Fruit fly (Drosophila melanogaster) whole organism, embryonic: ENCODE data around the gene CG45099.

Source experiments
- Abd-B ChIP-seq: fragments of 200-800 bp; sonication (Bioruptor generic); optimal IDR thresholded peaks from 2 replicates; lab custom pipeline; 2018; ENCODE audit warnings: missing biosample characterization, mild to moderate bottlenecking, missing genetic modification characterization, moderate library complexity
- Awh ChIP-seq: fragments of 200-800 bp; sonication (Bioruptor generic); IDR thresholded peaks from 2 replicates; pipeline ENCODE4, ENCODE4 v1.3.6; 2022; ENCODE audit warnings: missing biosample characterization, missing genetic modification characterization
- B-H2 ChIP-seq: fragments of 200-800 bp; sonication (Bioruptor generic); optimal IDR thresholded peaks from 2 replicates; lab custom pipeline; 2018; ENCODE audit warnings: missing biosample characterization, mild to moderate bottlenecking, missing genetic modification characterization
- Bdp1 ChIP-seq: fragments of 200-800 bp; sonication (Bioruptor generic); optimal IDR thresholded peaks from 3 replicates; lab custom pipeline; 2016; ENCODE audit warnings: missing biosample characterization, missing genetic modification characterization
- CG10543 ChIP-seq: fragments of 200-800 bp; sonication (Bioruptor generic); optimal IDR thresholded peaks from 3 replicates; lab custom pipeline; 2017; ENCODE audit warnings: missing biosample characterization, mild to moderate bottlenecking, missing genetic modification characterization, moderate library complexity
- CG1233 ChIP-seq: fragments of 200-800 bp; sonication (Bioruptor generic); optimal IDR thresholded peaks from 4 replicates; lab custom pipeline; 2018; ENCODE audit warnings: missing biosample characterization, mild to moderate bottlenecking, missing genetic modification characterization
- CG12942 ChIP-seq: fragments of 200-800 bp; sonication (Bioruptor generic); optimal IDR thresholded peaks from 3 replicates; lab custom pipeline; 2016; ENCODE audit warnings: missing biosample characterization, missing genetic modification characterization
- CG13624 ChIP-seq: fragments of 200-800 bp; sonication (Bioruptor generic); optimal IDR thresholded peaks from 2 replicates; lab custom pipeline; 2016; ENCODE audit warnings: missing biosample characterization, missing genetic modification characterization
- CG13775 ChIP-seq: fragments of 200-800 bp; sonication (Bioruptor generic); optimal IDR thresholded peaks from 3 replicates; lab custom pipeline; 2017; ENCODE audit warnings: missing biosample characterization, mild to moderate bottlenecking, missing genetic modification characterization
- CG14014 ChIP-seq: fragments of 200-800 bp; sonication (Bioruptor generic); IDR thresholded peaks from 2 replicates; pipeline ENCODE4 v1.3.6; 2022; ENCODE audit warnings: missing biosample characterization, missing genetic modification characterization
- CG17802 ChIP-seq: fragments of 200-800 bp; sonication (Bioruptor generic); optimal IDR thresholded peaks from 2 replicates; lab custom pipeline; 2018; ENCODE audit warnings: missing biosample characterization, mild to moderate bottlenecking, missing genetic modification characterization, moderate library complexity
- CG2129 ChIP-seq: fragments of 200-800 bp; sonication (Bioruptor generic); IDR thresholded peaks from 2 replicates; pipeline ENCODE4 v1.3.6; 2022; ENCODE audit warnings: missing biosample characterization, missing genetic modification characterization; ENCODE audit not compliant: partially characterized antibody
- CG2202 ChIP-seq: fragments of 200-800 bp; sonication (Bioruptor generic); optimal IDR thresholded peaks from 2 replicates; lab custom pipeline; 2018; ENCODE audit warnings: missing biosample characterization, mild to moderate bottlenecking, missing genetic modification characterization
- CG42726 ChIP-seq: fragments of 200-800 bp; sonication (Bioruptor generic); IDR thresholded peaks from 2 replicates; pipeline ENCODE4 v1.3.6; 2022; ENCODE audit warnings: missing biosample characterization, missing genetic modification characterization; ENCODE audit not compliant: partially characterized antibody
- CG4282 ChIP-seq: fragments of 200-800 bp; sonication (Bioruptor generic); optimal IDR thresholded peaks from 2 replicates; lab custom pipeline; 2016; ENCODE audit warnings: missing biosample characterization, missing genetic modification characterization
- CG4820 ChIP-seq: fragments of 200-800 bp; sonication (Bioruptor generic); optimal IDR thresholded peaks from 3 replicates; lab custom pipeline; 2016; ENCODE audit warnings: missing biosample characterization, missing genetic modification characterization
- CG6272 ChIP-seq: fragments of 200-800 bp; sonication (Bioruptor generic); IDR thresholded peaks from 2 replicates; pipeline ENCODE4 v1.3.6; 2022; ENCODE audit warnings: missing biosample characterization, missing genetic modification characterization
- CG6654 ChIP-seq: fragments of 200-800 bp; sonication (Bioruptor generic); optimal IDR thresholded peaks from 2 replicates; lab custom pipeline; 2017; ENCODE audit warnings: missing biosample characterization, mild to moderate bottlenecking, missing genetic modification characterization
- CG6854 ChIP-seq: fragments of 200-800 bp; sonication (Bioruptor generic); optimal IDR thresholded peaks from 3 replicates; lab custom pipeline; 2017; ENCODE audit warnings: missing biosample characterization, mild to moderate bottlenecking, missing genetic modification characterization
- CG8765 ChIP-seq: fragments of 200-800 bp; sonication (Bioruptor generic); IDR thresholded peaks from 2 replicates; pipeline ENCODE4 v1.3.6; 2022; ENCODE audit warnings: missing biosample characterization, missing genetic modification characterization
- CG8944 ChIP-seq: fragments of 200-800 bp; sonication (Bioruptor generic); optimal IDR thresholded peaks from 3 replicates; lab custom pipeline; 2016; ENCODE audit warnings: missing biosample characterization, missing genetic modification characterization
- CG9797 ChIP-seq: fragments of 200-800 bp; sonication (Bioruptor generic); optimal IDR thresholded peaks from 3 replicates; lab custom pipeline; 2018; ENCODE audit warnings: missing biosample characterization, mild to moderate bottlenecking, missing genetic modification characterization
- Dll ChIP-seq: fragments of 200-800 bp; sonication (Bioruptor generic); IDR thresholded peaks from 4 replicates; pipeline ENCODE4 v1.3.6; 2022; ENCODE audit warnings: missing biosample characterization, missing genetic modification characterization; ENCODE audit not compliant: partially characterized antibody
- Drgx ChIP-seq: fragments of 200-800 bp; sonication (Bioruptor generic); IDR thresholded peaks from 2 replicates; pipeline ENCODE4 v1.3.6; 2022; ENCODE audit warnings: missing biosample characterization, missing genetic modification characterization
- Fer1 ChIP-seq: fragments of 200-800 bp; sonication (Bioruptor generic); optimal IDR thresholded peaks from 2 replicates; lab custom pipeline; 2017; ENCODE audit warnings: missing biosample characterization, mild to moderate bottlenecking, missing genetic modification characterization
- Fer2 ChIP-seq: fragments of 200-800 bp; sonication (Bioruptor generic); optimal IDR thresholded peaks from 2 replicates; lab custom pipeline; 2018; ENCODE audit warnings: missing biosample characterization, mild to moderate bottlenecking, missing genetic modification characterization, moderate library complexity
- HLH54F ChIP-seq: fragments of 200-800 bp; sonication (Bioruptor generic); optimal IDR thresholded peaks from 3 replicates; lab custom pipeline; 2016; ENCODE audit warnings: missing biosample characterization, missing genetic modification characterization
- Pdp1 ChIP-seq, 2 experiments: fragments of 200-800 bp; sonication (Bioruptor generic); optimal IDR thresholded peaks; 3 replicates each; lab custom pipeline; 2016; ENCODE audit warnings: missing biosample characterization in 2 of 2, missing genetic modification characterization in 2 of 2, mild to moderate bottlenecking in 1 of 2, moderate library complexity in 1 of 2
- Poxn ChIP-seq: fragments of 200-800 bp; sonication (Bioruptor generic); IDR thresholded peaks from 2 replicates; pipeline ENCODE4 v1.3.6; 2022; ENCODE audit warnings: missing biosample characterization, missing genetic modification characterization
- Rfx ChIP-seq: fragments of 200-800 bp; sonication (Bioruptor generic); IDR thresholded peaks from 2 replicates; pipeline ENCODE4 v1.3.6; 2022; ENCODE audit warnings: missing biosample characterization, missing genetic modification characterization
- Sry-β ChIP-seq: fragments of 200-800 bp; sonication (Bioruptor generic); optimal IDR thresholded peaks from 2 replicates; lab custom pipeline; 2018; ENCODE audit warnings: missing biosample characterization, mild to moderate bottlenecking, missing genetic modification characterization, moderate library complexity
- Stat92E ChIP-seq, 3 experiments: fragments of >200 bp in 2 of 3; fragments of 200-800 bp in 1 of 3; sonication (Bioruptor generic) in 1 of 3; optimal IDR thresholded peaks; 2 replicates each; lab custom pipeline; 2017 to 2019; ENCODE audit warnings: missing biosample characterization in 3 of 3, missing genetic modification characterization in 3 of 3, mild to moderate bottlenecking in 1 of 3, moderate library complexity in 1 of 3
- TFAM ChIP-seq: fragments of 200-800 bp; sonication (Bioruptor generic); optimal IDR thresholded peaks from 2 replicates; lab custom pipeline; 2017; ENCODE audit warnings: missing biosample characterization, missing genetic modification characterization, inconsistent platforms
- Vsx1 ChIP-seq: fragments of 200-800 bp; sonication (Bioruptor generic); optimal IDR thresholded peaks from 2 replicates; lab custom pipeline; 2017; ENCODE audit warnings: missing biosample characterization, mild to moderate bottlenecking, missing genetic modification characterization, missing genetic modification reagents
- ab ChIP-seq: fragments of 200-800 bp; sonication (Bioruptor generic); optimal IDR thresholded peaks from 2 replicates; lab custom pipeline; 2016; ENCODE audit warnings: missing biosample characterization, missing genetic modification characterization
- ato ChIP-seq: fragments of 200-800 bp; sonication (Bioruptor generic); IDR thresholded peaks from 2 replicates; pipeline ENCODE4 v1.3.6; 2022; ENCODE audit warnings: missing biosample characterization, missing genetic modification characterization; ENCODE audit not compliant: partially characterized antibody
- br ChIP-seq: fragments of >200 bp; optimal IDR thresholded peaks from 2 replicates; lab custom pipeline; 2017
- chm ChIP-seq: fragments of 200-800 bp; sonication (Bioruptor generic); IDR thresholded peaks from 2 replicates; pipeline ENCODE4 v1.3.6; 2022; ENCODE audit warnings: missing biosample characterization, missing genetic modification characterization
- disco-r ChIP-seq: fragments of 200-800 bp; sonication (Bioruptor generic); optimal IDR thresholded peaks from 2 replicates; lab custom pipeline; 2016; ENCODE audit warnings: missing biosample characterization, missing genetic modification characterization
- ftz-f1 ChIP-seq: fragments of 200-800 bp; sonication (Bioruptor generic); optimal IDR thresholded peaks from 2 replicates; lab custom pipeline; 2016; ENCODE audit warnings: missing biosample characterization, missing genetic modification characterization
- grn ChIP-seq: fragments of 200-800 bp; sonication (Bioruptor generic); optimal IDR thresholded peaks from 3 replicates; lab custom pipeline; 2017; ENCODE audit warnings: missing biosample characterization, missing genetic modification characterization
- knrl ChIP-seq: fragments of 200-800 bp; sonication (Bioruptor generic); IDR thresholded peaks from 3 replicates; pipeline ENCODE4 v1.3.6; 2022; ENCODE audit warnings: missing biosample characterization, missing genetic modification characterization; ENCODE audit not compliant: partially characterized antibody
- nom ChIP-seq: fragments of 200-800 bp; sonication (Bioruptor generic); optimal IDR thresholded peaks from 2 replicates; lab custom pipeline; 2017; ENCODE audit warnings: missing biosample characterization, missing genetic modification characterization, mild to moderate bottlenecking, moderate library complexity, missing genetic modification reagents
- peb ChIP-seq: fragments of 200-800 bp; sonication (Bioruptor generic); IDR thresholded peaks from 2 replicates; pipeline ENCODE4 v1.3.6; 2022; ENCODE audit warnings: missing biosample characterization, missing genetic modification characterization
- pho ChIP-seq: fragments of 200-800 bp; sonication (Bioruptor generic); optimal IDR thresholded peaks from 2 replicates; lab custom pipeline; 2016; ENCODE audit warnings: missing biosample characterization, missing genetic modification characterization
- slp2 ChIP-seq: fragments of 200-800 bp; sonication (Bioruptor generic); optimal IDR thresholded peaks from 2 replicates; lab custom pipeline; 2016; ENCODE audit warnings: missing biosample characterization, missing genetic modification characterization
- sr ChIP-seq: fragments of 200-800 bp; sonication (Bioruptor generic); IDR thresholded peaks from 3 replicates; pipeline ENCODE4 v1.3.6; 2022; ENCODE audit warnings: missing biosample characterization, missing genetic modification characterization
- vvl ChIP-seq: fragments of 200-800 bp; sonication (Bioruptor generic); IDR thresholded peaks from 2 replicates; pipeline ENCODE4 v1.3.6; 2022; ENCODE audit warnings: missing biosample characterization, missing genetic modification characterization
- wor ChIP-seq: fragments of 200-800 bp; sonication (Bioruptor generic); IDR thresholded peaks from 2 replicates; pipeline ENCODE4 v1.3.6; 2022; ENCODE audit warnings: missing biosample characterization, missing genetic modification characterization
- zfh2 ChIP-seq: fragments of 200-800 bp; sonication (Bioruptor generic); optimal IDR thresholded peaks from 2 replicates; lab custom pipeline; 2016; ENCODE audit warnings: missing biosample characterization, missing genetic modification characterization

Gene CG45099

DNA sequence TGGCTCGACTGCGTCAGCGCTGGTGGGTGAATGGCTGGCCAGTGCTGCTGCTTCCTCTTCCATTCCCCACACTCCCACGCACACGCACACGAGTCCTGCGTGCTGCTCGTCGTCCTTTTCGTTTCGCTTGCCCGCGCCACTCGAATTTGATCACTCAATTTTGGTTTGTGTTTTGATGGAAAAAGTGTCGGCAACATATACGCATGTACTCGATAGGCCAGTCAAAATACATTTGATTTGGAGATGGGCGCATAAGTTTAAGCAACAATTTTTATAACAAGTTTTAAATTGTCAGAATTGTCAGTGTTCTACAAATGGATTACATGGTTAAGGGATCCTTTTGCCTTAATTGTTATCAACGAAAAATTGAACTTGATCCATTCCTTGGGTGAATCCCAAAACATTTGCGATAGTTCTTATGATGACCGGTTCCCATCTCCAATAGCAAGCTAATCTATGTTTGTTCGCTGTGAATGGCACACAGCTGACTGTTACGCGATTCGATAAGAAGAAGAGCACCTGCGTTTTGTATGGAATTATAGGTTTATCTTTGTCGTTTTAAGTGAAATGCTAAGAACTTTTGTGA lies 11.0 kb downstream of the CG45099 start, which contains the start of the genes Mitofilin and mRpL35 (continued):
- no peak for TF ChIP-seq Drgx (GFP tag; lab: Robert Waterston, UW)
- peak; percentile 24 for TF ChIP-seq CG1233
- TF ChIP-seq Stat92E (GFP tag; optimal IDR thresholded peaks at IDR 0.05; lab: Kevin White, UChicago) = no peak
- TF ChIP-seq HLH54F (GFP tag; lab: Kevin White, UChicago) = peak; percentile 47
- peak; percentile 6 for TF ChIP-seq CG4820
- no peak for TF ChIP-seq wor (GFP tag; lab: Robert Waterston, UW)
- TF ChIP-seq vvl (GFP tag; lab: Robert Waterston, UW) = peak; percentile 47; the same call in 1 of the 2 replicates
- no peak for TF ChIP-seq CG14014
- no peak for TF ChIP-seq Poxn (GFP tag; lab: Robert Waterston, UW)
- TF ChIP-seq peb (GFP tag; lab: Robert Waterston, UW) = no peak
- peak; percentile 34; the same call in 1 of the 3 replicates for TF ChIP-seq sr (GFP tag; lab: Robert Waterston, UW)
- no peak for TF ChIP-seq chm (GFP tag; lab: Robert Waterston, UW)
- no peak; the same call in 1 of the 2 replicates for TF ChIP-seq CG6272 (GFP tag; lab: Robert Waterston, UW)
- TF ChIP-seq Abd-B (GFP tag; lab: Kevin White, UChicago) = peak; percentile 9
- peak; percentile 49 for TF ChIP-seq Sry-β (GFP tag; lab: Kevin White, UChicago)
- TF ChIP-seq br (lab: Kevin White, UChicago) = no peak
- TF ChIP-seq CG17802 (tag; lab: Kevin White, UChicago) = no peak
- peak; percentile 81 for TF ChIP-seq zfh2
- peak; percentile 66; the same call in 2 of the 3 replicates for TF ChIP-seq knrl (GFP tag; lab: Robert Waterston, UW)
- TF ChIP-seq CG9797 = peak; percentile 9
- TF ChIP-seq CG4282 (GFP tag; lab: Kevin White, UChicago) = no peak
- peak; percentile 19; the same call in 1 of the 2 replicates for TF ChIP-seq CG8765
- TF ChIP-seq CG10543 (GFP tag; lab: Kevin White, UChicago) = peak; percentile 40
- TF ChIP-seq nom (GFP tag; lab: Kevin White, UChicago) = no peak
- TF ChIP-seq TFAM (GFP tag; lab: Kevin White, UChicago) = no peak
- no peak for TF ChIP-seq ab (GFP tag; lab: Kevin White, UChicago)
- TF ChIP-seq CG13624 (GFP tag; lab: Kevin White, UChicago) = peak; percentile 36
- no peak for TF ChIP-seq ftz-f1 (GFP tag; lab: Kevin White, UChicago)
- peak; percentile 62 to 98 for TF ChIP-seq Pdp1 (GFP tag; optimal IDR thresholded peaks at IDR 0.05; lab: Kevin White, UChicago)
- TF ChIP-seq grn (GFP tag; lab: Kevin White, UChicago) = peak; percentile 48
- TF ChIP-seq B-H2 (GFP tag; lab: Kevin White, UChicago) = peak; percentile 36
- peak; percentile 45 for TF ChIP-seq ato (GFP tag; lab: Robert Waterston, UW)
- no peak for TF ChIP-seq disco-r (GFP tag; lab: Kevin White, UChicago)
- TF ChIP-seq Fer1 (GFP tag; lab: Kevin White, UChicago) = no peak
- peak; percentile 27 for TF ChIP-seq CG13775
- peak; percentile 63 for TF ChIP-seq CG8944 (GFP tag; lab: Kevin White, UChicago)
- no peak for TF ChIP-seq CG6854 (GFP tag; lab: Kevin White, UChicago)
- TF ChIP-seq Vsx1 (GFP tag; lab: Kevin White, UChicago) = peak; percentile 94
- no peak for TF ChIP-seq CG6654
- TF ChIP-seq Rfx = peak; percentile 43; the same call in 1 of the 2 replicates
- TF ChIP-seq CG2129 (GFP tag; lab: Robert Waterston, UW) = no peak
- TF ChIP-seq Fer2 (tag; lab: Kevin White, UChicago) = no peak
- TF ChIP-seq Awh = no peak
- no peak for TF ChIP-seq CG2202 (tag; lab: Kevin White, UChicago)
- peak; percentile 33 for TF ChIP-seq slp2 (GFP tag; lab: Kevin White, UChicago)
- peak; percentile 54 for TF ChIP-seq pho (GFP tag; lab: Kevin White, UChicago)
- TF ChIP-seq Dll (GFP tag; lab: Robert Waterston, UW) = peak; percentile 66
- peak; percentile 4 for TF ChIP-seq CG12942 (GFP tag; lab: Kevin White, UChicago)
- TF ChIP-seq CG42726 (GFP tag; lab: Robert Waterston, UW) = no peak
- TF ChIP-seq Bdp1 (GFP tag; lab: Kevin White, UChicago) = no peak
